Worm (Caenorhabditis elegans) whole organism, L2 larva: ENCODE measurements around the gene F18E9.8.
A peak's percentile ranks its signal among the peaks of the same experiment; 100 is the strongest.

ENCODE experiments used
- ZK546.5 ChIP-seq: sonication (generic microtip); optimal IDR thresholded peaks from 2 replicates; lab custom pipeline; 2017; ENCODE audit warnings: missing biosample characterization, missing genetic modification characterization
- alr-1 ChIP-seq: fragments of 150-350 bp; optimal IDR thresholded peaks from 2 replicates; lab custom pipeline; 2014; ENCODE audit warnings: missing biosample characterization, missing genetic modification characterization
- aly-2 ChIP-seq: fragments of 150-350 bp; optimal IDR thresholded peaks from 2 replicates; lab custom pipeline; 2014; ENCODE audit warnings: missing biosample characterization, missing genetic modification characterization
- ama-1 ChIP-seq: fragments of 150-350 bp; optimal IDR thresholded peaks from 2 replicates; lab custom pipeline; 2018; ENCODE audit warnings: inconsistent platforms
- blmp-1 ChIP-seq: sonication (generic microtip); optimal IDR thresholded peaks from 2 replicates; lab custom pipeline; 2017; ENCODE audit warnings: missing genetic modification characterization, mild to moderate bottlenecking, missing compliant biosample characterization, antibody characterized with exemption, moderate library complexity; ENCODE audit not compliant: insufficient read depth
- ceh-82 ChIP-seq: fragments of 150-350 bp; optimal IDR thresholded peaks from 2 replicates; lab custom pipeline; 2014; ENCODE audit warnings: missing biosample characterization, missing genetic modification characterization
- crh-2 ChIP-seq: sonication (generic microtip); optimal IDR thresholded peaks from 2 replicates; lab custom pipeline; 2017; ENCODE audit warnings: missing biosample characterization, missing genetic modification characterization
- dmd-4 ChIP-seq: sonication (generic microtip); optimal IDR thresholded peaks from 2 replicates; lab custom pipeline; 2017; ENCODE audit warnings: missing biosample characterization, missing genetic modification characterization
- egl-27 ChIP-seq: sonication (generic microtip); optimal IDR thresholded peaks from 3 replicates; lab custom pipeline; 2017; ENCODE audit warnings: missing biosample characterization, missing genetic modification reagents, missing genetic modification characterization
- elt-1 ChIP-seq: fragments of 150-350 bp; optimal IDR thresholded peaks from 2 replicates; lab custom pipeline; 2014; ENCODE audit warnings: missing biosample characterization, missing genetic modification characterization
- elt-3 ChIP-seq: sonication (generic microtip); optimal IDR thresholded peaks from 2 replicates; lab custom pipeline; 2017; ENCODE audit warnings: missing biosample characterization, missing genetic modification characterization
- gmeb-1 ChIP-seq: fragments of 150-350 bp; optimal IDR thresholded peaks from 2 replicates; lab custom pipeline; 2014; ENCODE audit warnings: missing biosample characterization, missing genetic modification characterization
- lin-11 ChIP-seq: fragments of 150-350 bp; sonication (generic microtip); optimal IDR thresholded peaks from 2 replicates; lab custom pipeline; 2014; ENCODE audit warnings: missing biosample characterization, missing genetic modification characterization, inconsistent platforms, mixed read lengths
- lin-39 ChIP-seq: fragments of 150-350 bp; optimal IDR thresholded peaks from 2 replicates; lab custom pipeline; 2014; ENCODE audit warnings: missing biosample characterization, missing genetic modification reagents, missing genetic modification characterization
- lsy-2 ChIP-seq, 2 experiments: fragments of 150-350 bp in 1 of 2; sonication (generic microtip) in 1 of 2; optimal IDR thresholded peaks; 2 replicates each; lab custom pipeline; 2014 to 2017; ENCODE audit warnings: missing biosample characterization in 2 of 2, missing genetic modification characterization in 2 of 2
- mab-5 ChIP-seq: fragments of 150-350 bp; optimal IDR thresholded peaks from 2 replicates; lab custom pipeline; 2014; ENCODE audit warnings: missing biosample characterization, missing genetic modification characterization
- mbf-1 ChIP-seq: sonication (generic microtip); optimal IDR thresholded peaks from 2 replicates; lab custom pipeline; 2017; ENCODE audit warnings: missing biosample characterization, missing genetic modification characterization
- nhr-10 ChIP-seq: sonication (generic microtip); optimal IDR thresholded peaks from 2 replicates; lab custom pipeline; 2017; ENCODE audit warnings: missing biosample characterization, missing genetic modification characterization
- nhr-129 ChIP-seq: fragments of 150-350 bp; optimal IDR thresholded peaks from 2 replicates; lab custom pipeline; 2014; ENCODE audit warnings: missing biosample characterization, missing genetic modification characterization
- nhr-21 ChIP-seq: fragments of 150-350 bp; optimal IDR thresholded peaks from 2 replicates; lab custom pipeline; 2014; ENCODE audit warnings: missing biosample characterization, missing genetic modification characterization
- nhr-25 ChIP-seq: fragments of 150-350 bp; sonication (generic microtip); optimal IDR thresholded peaks from 3 replicates; lab custom pipeline; 2014; ENCODE audit warnings: missing biosample characterization, missing genetic modification characterization
- sem-4 ChIP-seq: fragments of 150-350 bp; optimal IDR thresholded peaks from 2 replicates; lab custom pipeline; 2014; ENCODE audit warnings: missing biosample characterization, missing genetic modification reagents, missing genetic modification characterization
- sma-3 ChIP-seq: sonication (generic microtip); optimal IDR thresholded peaks from 2 replicates; lab custom pipeline; 2016; ENCODE audit warnings: missing genetic modification reagents, missing genetic modification characterization, missing compliant biosample characterization
- sma-9 ChIP-seq, 2 experiments: fragments of 150-350 bp in 1 of 2; sonication (generic microtip) in 1 of 2; optimal IDR thresholded peaks; 2 replicates each; lab custom pipeline; 2014 to 2016; ENCODE audit warnings: missing genetic modification characterization in 2 of 2, mild to moderate bottlenecking in 1 of 2, missing biosample characterization in 1 of 2, missing compliant biosample characterization in 1 of 2, missing genetic modification reagents in 1 of 2, moderate library complexity in 1 of 2
- snpc-4 ChIP-seq: fragments of 150-350 bp; optimal IDR thresholded peaks from 2 replicates; lab custom pipeline; 2014; ENCODE audit warnings: missing biosample characterization, missing genetic modification characterization
- unc-39 ChIP-seq: fragments of 150-350 bp; optimal IDR thresholded peaks from 2 replicates; lab custom pipeline; 2014; ENCODE audit warnings: missing biosample characterization, missing genetic modification characterization
- zag-1 ChIP-seq: fragments of 150-350 bp; optimal IDR thresholded peaks from 2 replicates; lab custom pipeline; 2014; ENCODE audit warnings: missing biosample characterization, missing genetic modification characterization
- ztf-4 ChIP-seq: fragments of 150-350 bp; optimal IDR thresholded peaks from 2 replicates; lab custom pipeline; 2014; ENCODE audit warnings: missing biosample characterization, missing genetic modification characterization

The F18E9.8 gene

DNA sequence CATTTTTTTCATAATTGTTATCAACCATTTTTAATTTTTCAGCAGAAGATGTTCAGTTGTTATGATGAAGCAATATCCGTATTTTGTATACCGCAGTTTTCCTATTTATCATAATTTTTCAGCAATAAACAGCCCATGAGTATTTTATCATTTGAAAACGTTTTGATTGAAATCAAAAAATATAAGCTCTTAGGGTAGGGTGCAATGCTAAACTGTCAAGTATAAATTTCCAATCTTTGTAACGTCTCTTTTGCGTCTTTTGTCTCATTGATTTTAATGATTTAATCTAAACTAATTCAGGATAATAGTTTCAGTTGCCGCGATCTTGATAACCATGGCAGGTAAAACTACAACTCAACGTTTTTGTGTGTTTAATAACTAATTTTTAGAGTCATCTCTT, 19.9 kb upstream of the F18E9.8 start, which contains the start of gene F18E9.1:
F18E9.1 (plus strand) TSS at position 301 of the 400 bp plus-strand sequence.
- TF ChIP-seq nhr-10 (tag; lab: Kevin White, UChicago) (no peak), aly-2 (tag; lab: Kevin White, UChicago) (no peak)

DNA sequence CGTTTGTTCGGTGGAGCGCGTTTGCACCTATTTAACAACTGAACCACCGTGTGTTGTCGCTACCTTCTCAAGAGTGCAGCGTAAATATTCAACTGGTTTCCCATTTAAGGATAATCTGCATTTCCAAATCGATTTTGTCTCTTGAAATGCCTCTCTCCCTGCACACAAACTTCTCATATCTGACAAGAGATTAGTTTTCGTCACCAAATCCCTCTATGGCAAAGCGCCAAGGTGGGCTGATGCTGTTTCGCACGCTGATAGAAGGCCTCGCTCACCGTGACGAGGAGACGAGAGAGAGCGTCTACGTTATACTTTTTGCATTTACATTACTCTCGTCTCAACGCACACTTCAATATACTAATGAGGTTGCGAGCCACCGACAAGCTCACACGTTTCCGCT, 18.4 kb upstream of the F18E9.8 start:
- TF ChIP-seq mab-5 (tag; lab: Kevin White, UChicago) (no peak), nhr-129 (tag; lab: Kevin White, UChicago) (no peak), ztf-4 (tag; lab: Kevin White, UChicago) (no peak), mbf-1 (no peak), aly-2 (tag; lab: Kevin White, UChicago) (no peak), lin-39 (tag; lab: Kevin White, UChicago) (no peak), elt-3 (tag; lab: Kevin White, UChicago) (no peak), elt-1 (tag; lab: Kevin White, UChicago) (no peak), egl-27 (no peak), sma-3 (no peak), sem-4 (tag; lab: Kevin White, UChicago) (no peak), zag-1 (tag; lab: Kevin White, UChicago) (no peak), lsy-2 (tag; optimal IDR thresholded peaks at IDR 0.05; lab: Kevin White, UChicago) (no peak), nhr-25 (tag; lab: Kevin White, UChicago) (no peak)

DNA sequence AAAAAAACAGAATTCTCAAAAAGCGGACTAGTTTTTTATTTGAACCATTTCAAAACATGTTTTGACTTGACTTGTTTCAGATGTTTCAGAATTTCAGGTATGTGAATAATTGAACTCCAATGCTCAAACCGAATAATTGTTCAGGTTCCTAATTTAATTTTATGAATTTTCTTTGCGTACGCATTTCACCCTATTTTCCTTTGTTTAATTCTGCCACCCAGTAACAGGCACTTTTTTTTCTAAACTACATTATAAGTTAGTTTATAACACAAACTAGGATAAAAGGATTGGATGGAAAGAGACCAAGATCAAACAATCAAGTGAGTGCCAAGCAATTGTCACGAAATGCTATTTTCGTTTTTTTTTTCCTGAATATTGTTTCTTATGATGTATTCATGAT, 17.1 kb upstream of the F18E9.8 start:
- TF ChIP-seq dmd-4 (no peak), mbf-1 (no peak)

DNA sequence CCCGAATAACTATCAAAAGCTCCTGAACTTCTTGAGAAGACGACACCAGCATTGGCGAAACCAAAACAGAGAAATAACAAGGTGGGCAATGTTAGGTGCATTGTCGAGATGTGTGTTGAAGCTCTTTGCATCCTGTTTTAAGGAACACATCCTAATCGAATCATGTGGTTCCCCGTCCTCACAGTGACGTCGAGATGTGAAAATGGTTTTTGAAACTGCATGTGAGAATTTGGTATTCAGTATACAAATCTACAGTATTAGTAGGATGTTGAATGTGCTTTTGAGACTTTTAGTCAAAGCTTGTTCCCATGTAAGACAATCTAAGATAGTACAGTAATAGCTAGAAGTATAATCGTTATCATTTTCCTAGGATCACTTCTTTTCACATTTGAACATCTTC, 16.3 kb upstream of the F18E9.8 start, which contains the start of gene F18E9.7:
F18E9.7 (minus strand) TSS at position 101 of the 400 bp plus-strand sequence.
- TF ChIP-seq ztf-4 (tag; lab: Kevin White, UChicago) (no peak), lsy-2 (tag; optimal IDR thresholded peaks at IDR 0.05; lab: Kevin White, UChicago) (no peak), nhr-21 (no peak), crh-2 (tag; lab: Kevin White, UChicago) (no peak), ZK546.5 (tag; lab: Kevin White, UChicago) (no peak), nhr-10 (tag; lab: Kevin White, UChicago) (no peak), ceh-82 (tag; lab: Kevin White, UChicago) (no peak), unc-39 (tag; lab: Kevin White, UChicago) (no peak), mab-5 (tag; lab: Kevin White, UChicago) (no peak), lin-11 (tag; lab: Kevin White, UChicago) (no peak), gmeb-1 (tag; lab: Kevin White, UChicago) (no peak)

DNA sequence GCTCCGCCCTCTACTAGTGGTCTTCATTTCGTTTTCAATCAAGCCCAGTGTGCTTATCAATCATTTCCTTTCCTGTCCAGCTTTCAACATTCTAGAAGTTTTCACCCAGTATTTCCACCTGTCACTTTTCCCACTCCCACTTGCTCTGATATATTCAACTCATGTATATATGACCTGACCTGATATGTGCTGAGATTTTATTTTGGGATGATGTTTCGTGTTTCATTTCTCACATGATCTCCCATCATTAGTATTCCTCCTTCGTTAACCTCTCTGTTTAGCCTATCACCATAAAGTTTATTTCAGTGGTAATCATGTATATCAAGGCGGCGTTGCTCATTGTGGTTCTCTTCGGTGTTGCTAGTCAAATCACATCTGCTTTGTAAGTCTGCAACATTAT, 11.5 kb upstream of the F18E9.8 start, which contains the start of gene nlp-7:
nlp-7 (plus strand) TSS at position 301 of the 400 bp plus-strand sequence.
- no peak for TF ChIP-seq ztf-4 (tag; lab: Kevin White, UChicago)
- TF ChIP-seq snpc-4 (tag; lab: Kevin White, UChicago) = no peak
- TF ChIP-seq alr-1 (tag; lab: Kevin White, UChicago) = no peak

DNA sequence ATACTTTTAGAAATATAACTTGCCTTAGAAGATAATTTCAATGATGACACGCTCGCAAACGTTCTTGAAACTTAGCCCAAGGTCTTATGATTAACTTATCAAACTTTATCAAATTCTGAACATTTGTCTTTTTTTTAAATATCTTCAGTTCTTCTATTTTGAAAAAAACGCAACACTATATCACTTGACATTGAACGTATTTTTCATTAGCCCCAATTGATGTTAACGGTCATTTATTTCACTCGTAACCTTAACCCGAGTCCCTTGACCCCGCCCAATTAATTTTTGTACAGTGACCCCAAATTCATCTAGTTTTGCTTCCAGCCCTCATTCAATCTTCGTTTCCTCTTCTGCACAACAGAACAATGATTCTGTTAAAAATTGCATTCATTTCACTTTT, 4.5 kb upstream of the F18E9.8 start, which contains the start of gene F18E9.3:
F18E9.3 (plus strand) TSS at position 311 of the 400 bp plus-strand sequence.
- peak; percentile 51 for TF ChIP-seq nhr-25 (tag; lab: Kevin White, UChicago)
- no peak for TF ChIP-seq lin-11 (tag; lab: Kevin White, UChicago)

DNA sequence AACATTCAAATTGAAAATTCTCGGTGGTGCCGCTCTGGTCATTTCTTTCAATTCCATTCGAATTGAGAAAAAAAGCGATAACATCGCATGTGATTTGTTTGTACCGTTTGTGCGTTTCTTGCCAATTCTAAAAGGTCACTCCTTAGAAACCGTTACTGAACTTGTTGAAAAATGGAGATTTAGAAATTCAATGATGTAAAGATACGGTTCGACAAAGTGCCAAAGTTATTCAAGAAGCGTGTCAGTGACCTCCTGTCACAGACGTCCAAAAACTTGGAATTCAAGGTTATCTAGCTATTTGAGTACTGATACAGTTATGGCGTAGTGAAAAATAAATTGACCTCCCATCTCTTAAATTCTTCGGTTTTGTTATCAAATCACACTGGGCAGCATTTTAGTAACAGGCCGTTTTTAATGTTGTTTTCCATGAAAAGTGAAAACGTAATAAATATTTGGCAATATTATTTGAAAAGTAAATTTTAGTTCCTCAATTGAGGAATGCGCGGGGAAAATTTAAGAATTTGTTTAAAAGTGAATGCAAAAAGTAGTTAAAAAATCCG, 3.6 kb upstream of the F18E9.8 start:
- peak; percentile 49 for TF ChIP-seq blmp-1 (tag; lab: Kevin White, UChicago)
- peak; percentile 17 for TF ChIP-seq crh-2 (tag; lab: Kevin White, UChicago)
- peak; percentile 66 for TF ChIP-seq nhr-25 (tag; lab: Kevin White, UChicago)
- TF ChIP-seq sma-9 (GFP tag; optimal IDR thresholded peaks at IDR 0.05; lab: Kevin White, UChicago) = peak; percentile 19
- TF ChIP-seq sma-9 (tag; optimal IDR thresholded peaks at IDR 0.05; lab: Kevin White, UChicago) = no peak
- TF ChIP-seq zag-1 (tag; lab: Kevin White, UChicago) = no peak
- TF ChIP-seq ama-1 (lab: Kevin White, UChicago) = no peak
